Worm (Caenorhabditis elegans) whole organism, L4 larva: Measurements from ENCODE around the gene srt-43.

Experiments
- ama-1 ChIP-seq: fragments of 150-350 bp; optimal IDR thresholded peaks from 2 replicates; lab custom pipeline; 2014; ENCODE audit warnings: inconsistent platforms, mixed read lengths
- dve-1 ChIP-seq: sonication (generic microtip); optimal IDR thresholded peaks from 2 replicates; lab custom pipeline; 2017; ENCODE audit warnings: antibody characterized with exemption, mild to moderate bottlenecking, missing genetic modification characterization, missing compliant biosample characterization; ENCODE audit not compliant: insufficient read depth
- egl-27 ChIP-seq: sonication (generic microtip); optimal IDR thresholded peaks from 3 replicates; lab custom pipeline; 2017; ENCODE audit warnings: missing biosample characterization, missing genetic modification reagents, missing genetic modification characterization
- pqm-1 ChIP-seq: sonication (generic microtip); optimal IDR thresholded peaks from 2 replicates; lab custom pipeline; 2017; ENCODE audit warnings: missing biosample characterization, missing genetic modification characterization
- skn-1 ChIP-seq: fragments of 150-350 bp; optimal IDR thresholded peaks from 2 replicates; lab custom pipeline; 2014; ENCODE audit warnings: missing biosample characterization, missing genetic modification characterization

DNA sequence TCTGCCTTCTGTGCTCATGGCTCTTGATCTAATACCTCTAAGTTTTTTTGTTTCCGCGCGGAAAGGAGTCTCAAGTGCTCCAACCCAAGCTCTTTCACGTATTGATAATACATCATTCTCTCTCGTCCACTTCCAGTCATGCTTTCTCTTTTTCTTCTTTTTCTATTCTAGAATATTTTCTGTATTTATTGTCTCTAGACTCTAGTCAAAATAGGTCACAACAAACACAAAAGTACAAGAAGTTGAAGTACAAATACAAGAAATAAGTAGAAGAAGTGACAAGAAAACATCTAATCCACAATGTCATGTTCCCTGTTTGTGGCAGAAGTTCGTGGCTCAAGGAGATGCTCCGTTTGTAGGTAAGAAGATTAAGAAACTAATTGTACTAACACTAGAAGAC, 4.2 kb downstream of the srt-43 start, which contains the start of gene ZC455.1:
- no peak for TF ChIP-seq ama-1 (lab: Kevin White, UChicago)
- no peak for TF ChIP-seq pqm-1 (tag; lab: Kevin White, UChicago)
- TF ChIP-seq skn-1 (tag; lab: Kevin White, UChicago): no peak
- TF ChIP-seq dve-1 (tag; lab: Kevin White, UChicago): no peak
- no peak for TF ChIP-seq egl-27 (tag; lab: Kevin White, UChicago)
